Worm (Caenorhabditis elegans): Measurements from ENCODE around the gene math-24.
A peak's percentile ranks its signal among the peaks of the same experiment; 100 is the strongest.
"Not testable (repeated sequence)": the region's sequence is repeated elsewhere in the genome, so short reads cannot be mapped to it uniquely, and the experiment has no call there.

DNA sequence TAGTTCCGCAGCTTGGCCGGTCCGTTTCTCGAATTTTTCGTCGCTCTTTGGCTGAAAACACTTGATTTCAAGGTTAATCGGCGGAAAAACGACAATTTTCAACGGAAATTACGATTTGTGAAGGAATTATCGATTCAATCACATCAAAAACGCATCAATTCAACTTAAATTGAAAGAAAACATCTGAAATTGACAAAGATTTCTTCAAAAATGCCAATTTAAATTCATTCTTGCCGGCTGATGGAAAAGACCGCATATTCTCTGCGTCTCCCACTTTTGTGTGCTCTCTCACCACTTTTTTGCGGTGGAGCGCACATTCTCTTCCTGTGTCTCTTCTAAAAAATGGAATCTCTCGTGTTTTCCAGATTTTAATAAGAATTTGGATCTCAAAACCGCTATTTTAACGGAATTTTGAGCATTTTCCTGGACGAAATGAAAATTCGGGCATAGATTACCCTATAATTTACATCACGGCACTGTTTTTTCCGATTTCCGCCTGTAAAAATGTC lies 38.7 kb upstream of the math-24 start, which contains the start of gene C16C4.18:
- peak; percentile 2 for TF ChIP-seq mep-1 (tag; optimal IDR thresholded peaks at IDR 0.05)
- TF ChIP-seq unc-62 (GFP tag; optimal IDR thresholded peaks at IDR 0.05); pha-4 (tag; optimal IDR thresholded peaks at IDR 0.05); blmp-1 (tag; optimal IDR thresholded peaks at IDR 0.05); nhr-237 (tag; optimal IDR thresholded peaks at IDR 0.05); ces-1 (GFP tag; optimal IDR thresholded peaks at IDR 0.05); flh-1 (GFP tag; optimal IDR thresholded peaks at IDR 0.05); nhr-76 (tag; optimal IDR thresholded peaks at IDR 0.05); nhr-12 (tag; optimal IDR thresholded peaks at IDR 0.05): not testable (repeated sequence)
